Worm (Caenorhabditis elegans): ENCODE results near the gene hmg-1.2.

hmg-1.2 gene

DNA sequence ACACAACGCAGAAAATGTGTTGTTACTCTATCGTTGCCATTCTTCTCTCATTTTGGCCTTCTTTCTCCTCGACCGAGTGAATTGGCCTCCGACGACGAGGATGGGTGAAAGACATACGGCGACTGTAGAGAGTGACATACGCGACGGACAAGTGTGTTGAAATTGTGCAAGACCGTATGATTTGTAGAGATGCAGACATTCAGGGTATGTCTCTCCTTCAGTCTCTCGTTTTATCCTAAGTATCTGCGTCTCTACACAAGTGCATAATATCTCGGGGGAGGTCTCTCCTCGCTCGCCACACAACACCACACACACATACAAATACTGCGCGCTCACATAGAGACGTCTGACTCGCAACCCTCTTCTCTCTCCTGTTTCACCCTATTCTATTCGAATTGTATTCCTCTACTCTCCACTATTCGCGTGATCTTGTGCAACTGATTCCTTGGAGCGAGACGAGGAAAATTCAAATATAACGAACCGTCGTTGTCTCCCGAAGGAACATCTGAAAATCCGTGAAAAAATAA lies at the start of gene hmg-1.2:
Gene hmg-1.2, plus strand, starts transcription at position 311 of the 527 bp plus-strand sequence.
- no peak for TF ChIP-seq unc-62 (GFP tag; optimal IDR thresholded peaks at IDR 0.05)

DNA sequence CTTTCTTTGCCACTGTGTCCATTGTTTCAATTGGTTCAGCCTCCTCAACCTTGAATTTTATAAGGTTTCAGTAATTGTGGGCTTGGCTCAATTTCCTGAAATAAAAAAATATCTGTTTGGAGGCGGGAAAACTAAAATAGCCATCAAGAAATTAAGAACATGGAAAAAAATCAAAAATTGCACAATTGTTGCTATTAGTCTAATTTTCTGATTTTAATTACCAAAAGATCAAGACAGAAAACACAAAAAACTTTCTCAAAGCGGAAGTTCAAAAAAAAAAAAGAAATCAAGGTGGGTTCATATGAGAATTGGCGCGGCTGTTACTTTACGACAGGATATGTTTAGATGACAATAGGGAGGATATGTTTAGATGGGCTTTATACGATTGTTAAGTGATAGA lies 49.3 kb upstream of the hmg-1.2 start, which contains the start of gene esyt-2:
Gene esyt-2, minus strand, starts transcription at position 101 of the 400 bp plus-strand sequence.
- TF ChIP-seq unc-62 (GFP tag; optimal IDR thresholded peaks at IDR 0.05): no peak

DNA sequence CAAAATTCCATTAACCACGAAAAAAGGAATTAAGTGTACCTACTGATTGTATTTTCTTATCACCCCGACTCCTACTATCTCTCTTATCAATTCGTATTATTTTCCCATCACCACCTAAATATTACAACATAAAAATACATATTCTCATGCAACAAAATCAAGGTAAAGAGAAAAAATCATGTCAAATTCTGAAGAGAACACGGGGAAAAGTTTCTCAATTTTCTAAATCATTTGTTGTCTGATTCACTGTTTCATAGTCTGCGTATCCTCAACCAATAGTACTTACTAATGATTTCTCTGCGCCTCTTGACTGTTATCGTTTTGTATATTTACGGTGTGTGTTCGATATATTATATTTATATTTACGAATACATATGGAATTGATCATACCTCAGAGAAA lies 48.3 kb upstream of the hmg-1.2 start:
- TF ChIP-seq unc-62 (GFP tag; optimal IDR thresholded peaks at IDR 0.05): no peak

DNA sequence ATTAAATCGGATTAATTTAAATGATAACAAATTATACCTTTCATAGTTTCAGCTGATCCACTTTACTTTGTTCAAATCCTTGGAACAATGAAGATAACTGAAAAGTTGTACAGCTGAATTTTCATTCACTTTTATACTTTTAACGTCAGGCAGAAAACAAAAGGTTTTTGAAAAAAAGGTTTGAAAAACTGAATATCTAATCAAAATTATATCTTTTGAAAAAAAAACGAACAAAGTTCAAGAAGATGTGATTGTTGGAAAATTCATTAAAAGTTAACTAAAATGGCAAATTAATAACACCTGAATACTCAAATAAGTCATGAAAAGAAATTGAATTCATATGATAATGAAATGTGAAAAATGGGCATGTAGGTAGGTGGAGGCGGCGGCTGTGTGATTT lies 43.5 kb upstream of the hmg-1.2 start, which contains the start of gene T12A2.21:
Gene T12A2.21, minus strand, starts transcription at position 101 of the 400 bp plus-strand sequence.
- no peak for TF ChIP-seq unc-62 (GFP tag; optimal IDR thresholded peaks at IDR 0.05)

DNA sequence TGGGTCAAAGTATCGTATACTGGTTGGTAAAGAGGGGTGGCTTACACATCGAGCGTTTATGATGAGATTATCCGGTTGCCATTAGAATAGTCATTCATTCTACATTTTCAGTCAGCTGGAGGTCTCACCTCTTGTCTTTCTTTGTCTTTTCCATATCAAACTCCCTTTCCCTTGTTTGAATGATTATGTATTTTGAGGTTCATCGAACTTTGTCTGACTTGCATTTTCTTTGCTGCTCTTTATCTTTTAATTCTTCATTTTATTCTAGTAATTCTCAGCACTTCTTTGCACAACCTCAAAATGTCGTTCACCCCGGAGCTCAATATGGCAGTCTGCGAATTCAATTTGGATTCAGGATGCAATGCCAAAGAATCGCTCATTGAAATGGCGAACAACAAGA lies 39.7 kb upstream of the hmg-1.2 start, which contains the start of gene T12A2.3:
Gene T12A2.3, plus strand, starts transcription at position 301 of the 400 bp plus-strand sequence.
- TF ChIP-seq unc-62 (GFP tag; optimal IDR thresholded peaks at IDR 0.05): no peak

- no peak for TF ChIP-seq unc-62 (GFP tag; optimal IDR thresholded peaks at IDR 0.05)
Observed at ce11 chrIII:6245728-6246127, 34.5 kb upstream of the hmg-1.2 start, which contains the start of gene bcas-2. bcas-2 (minus strand) TSS chrIII:6245828.

DNA sequence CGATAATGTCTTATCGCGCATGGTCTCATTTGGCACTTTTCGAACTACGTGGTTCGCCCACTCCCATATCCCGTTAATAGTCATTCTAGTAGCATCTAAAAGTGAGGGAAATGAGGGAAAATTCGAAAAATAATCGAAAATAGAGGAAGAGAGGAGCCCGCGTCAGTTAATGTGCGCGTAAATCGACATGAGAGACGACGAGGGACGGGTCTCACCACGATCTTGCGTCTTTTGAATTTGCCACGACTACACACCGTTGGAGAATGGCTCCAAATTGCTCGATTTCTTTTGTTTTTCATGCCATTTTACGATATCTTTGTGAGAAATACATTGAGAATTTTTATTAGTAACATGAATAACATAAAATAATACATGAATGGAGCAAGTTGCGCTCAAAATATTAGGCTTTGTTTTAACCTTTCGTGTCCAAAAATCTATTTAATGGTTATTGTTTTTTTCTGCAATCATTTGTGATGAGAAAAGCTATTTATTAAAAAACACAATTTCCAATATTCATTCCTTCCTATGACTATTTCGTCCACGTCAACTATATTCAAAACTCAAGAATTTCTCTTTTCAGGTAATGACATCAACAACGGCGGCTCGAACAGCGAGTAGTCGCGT lies 32.0 kb upstream of the hmg-1.2 start, which contains the start of the genes gen-1 and stt-3:
Gene gen-1, minus strand, starts transcription at position 95 of the 624 bp plus-strand sequence.
Gene stt-3, plus strand, starts transcription at position 574 of the 624 bp plus-strand sequence.
- TF ChIP-seq unc-62 (GFP tag; optimal IDR thresholded peaks at IDR 0.05): no peak

DNA sequence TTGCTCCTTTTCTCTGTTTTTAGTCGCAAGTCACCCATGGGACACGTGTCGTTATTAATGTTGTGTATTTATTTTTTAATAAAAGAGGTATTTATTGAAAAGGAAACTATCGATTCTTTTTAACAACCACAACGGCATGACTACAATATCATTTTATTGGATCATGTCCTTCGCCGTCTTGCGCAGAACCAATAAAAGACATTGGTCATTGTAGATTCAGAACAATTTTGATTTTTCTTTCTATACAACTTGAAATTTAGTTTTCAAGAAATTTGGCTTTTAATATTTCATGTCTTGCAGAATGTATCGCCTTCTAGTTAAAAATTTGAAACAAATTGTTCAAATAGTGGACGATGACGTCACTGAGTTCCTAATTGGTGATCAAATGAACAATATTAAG lies 28.7 kb upstream of the hmg-1.2 start, which contains the start of gene amdh-1:
Gene amdh-1, plus strand, starts transcription at position 301 of the 400 bp plus-strand sequence.
- TF ChIP-seq unc-62 (GFP tag; optimal IDR thresholded peaks at IDR 0.05): no peak

- TF ChIP-seq unc-62 (GFP tag; optimal IDR thresholded peaks at IDR 0.05): no peak
Observed at ce11 chrIII:6254737-6255136, 25.4 kb upstream of the hmg-1.2 start, which contains the start of gene srg-8. srg-8 (minus strand) TSS chrIII:6254837.

DNA sequence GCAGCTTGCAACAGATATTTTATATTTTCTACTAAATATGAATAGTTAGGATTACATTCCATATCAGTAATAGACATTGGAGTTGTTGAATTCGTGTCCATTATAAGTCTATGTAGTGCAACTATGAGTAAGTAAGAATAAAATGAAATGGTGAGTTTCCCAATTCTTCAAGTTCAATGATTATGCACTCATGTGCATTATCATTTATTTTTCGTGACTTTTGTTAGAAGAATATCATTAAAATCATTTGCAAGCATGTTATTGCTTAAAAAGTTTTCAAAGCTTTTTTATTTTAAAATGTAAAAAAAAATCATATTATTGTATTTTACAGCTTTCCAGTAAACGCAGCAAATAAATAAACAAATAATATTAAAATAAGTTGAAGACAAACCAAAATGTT lies 23.5 kb upstream of the hmg-1.2 start, which contains the start of gene srg-9:
Gene srg-9, minus strand, starts transcription at position 101 of the 400 bp plus-strand sequence.
- no peak for TF ChIP-seq unc-62 (GFP tag; optimal IDR thresholded peaks at IDR 0.05)

- TF ChIP-seq unc-62 (GFP tag; optimal IDR thresholded peaks at IDR 0.05): no peak
Observed at ce11 chrIII:6258262-6258661, 21.9 kb upstream of the hmg-1.2 start, which contains the start of gene srg-1. srg-1 (minus strand) TSS chrIII:6258362.

ce11 chrIII:6260115-6260514 lies 20.1 kb upstream of the hmg-1.2 start, which contains the start of gene srg-2:
srg-2 (minus strand) TSS chrIII:6260215.
- TF ChIP-seq unc-62 (GFP tag; optimal IDR thresholded peaks at IDR 0.05): no peak

ce11 chrIII:6261985-6262384 lies 18.2 kb upstream of the hmg-1.2 start, which contains the start of gene srg-4:
srg-4 (minus strand) TSS chrIII:6262085.
- no peak for TF ChIP-seq unc-62 (GFP tag; optimal IDR thresholded peaks at IDR 0.05)

DNA sequence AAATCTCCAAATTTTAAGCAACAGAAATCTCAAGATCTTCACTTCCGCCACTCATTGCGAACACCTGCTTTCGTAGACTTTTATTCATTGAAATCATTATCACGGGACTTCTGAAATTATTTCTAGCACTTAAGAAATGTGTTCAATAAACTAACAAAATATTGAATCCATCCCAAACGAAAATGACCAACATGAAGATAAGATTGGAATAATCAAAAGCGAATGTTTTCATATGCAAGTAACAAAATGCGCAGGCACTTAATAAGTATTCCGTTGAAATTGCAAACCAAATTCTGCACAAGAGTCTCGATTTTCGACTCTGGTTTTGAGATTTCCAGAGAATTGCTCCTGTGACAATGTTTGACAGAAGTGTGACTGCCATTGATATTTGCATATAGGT lies 15.7 kb upstream of the hmg-1.2 start, which contains the start of gene srg-5:
Gene srg-5, minus strand, starts transcription at position 101 of the 400 bp plus-strand sequence.
- TF ChIP-seq unc-62 (GFP tag; optimal IDR thresholded peaks at IDR 0.05): no peak

- no peak for TF ChIP-seq unc-62 (GFP tag; optimal IDR thresholded peaks at IDR 0.05)
Observed at ce11 chrIII:6265911-6266310, 14.3 kb upstream of the hmg-1.2 start, which contains the start of gene srg-6. srg-6 (minus strand) TSS chrIII:6266011.

DNA sequence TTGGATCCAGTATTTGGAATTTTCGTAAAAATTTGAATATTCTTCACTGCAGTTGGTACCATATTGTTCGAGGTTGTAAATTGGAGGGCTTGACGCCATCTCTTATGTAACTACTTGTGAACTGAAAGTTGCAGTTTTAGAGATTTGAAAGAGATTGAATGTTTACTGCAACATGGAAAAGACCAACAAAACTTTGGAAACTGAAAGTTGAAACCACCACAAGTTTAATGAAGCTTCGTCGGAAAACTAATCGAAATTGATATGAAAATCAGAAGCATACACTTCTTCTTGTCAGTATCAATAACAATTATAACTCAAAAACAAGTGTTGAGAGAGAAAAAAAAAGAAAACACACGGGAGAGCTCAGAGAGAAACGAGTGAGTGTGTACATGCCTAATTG lies 12.1 kb upstream of the hmg-1.2 start, which contains the start of gene srg-7:
Gene srg-7, minus strand, starts transcription at position 101 of the 400 bp plus-strand sequence.
- TF ChIP-seq unc-62 (GFP tag; optimal IDR thresholded peaks at IDR 0.05): no peak

Measured in whole organism, dauer.